Fruit fly (Drosophila melanogaster) whole organism: ENCODE results near the gene CG31343.

Source experiments
- CG8478 ChIP-seq: fragments of >200 bp; optimal IDR thresholded peaks from 2 replicates; lab custom pipeline; 2018; ENCODE audit warnings: inconsistent platforms
- Dll ChIP-seq: fragments of >200 bp; optimal IDR thresholded peaks from 2 replicates; lab custom pipeline; 2017
- pan ChIP-seq: fragments of >200 bp; optimal IDR thresholded peaks from 2 replicates; lab custom pipeline; 2017
- psq ChIP-seq: fragments of >200 bp; optimal IDR thresholded peaks from 2 replicates; lab custom pipeline; 2017

- TF ChIP-seq pan (lab: Kevin White, UChicago) (no peak), psq (no peak), CG8478 (lab: Kevin White, UChicago) (no peak), Dll (lab: Kevin White, UChicago) (no peak)
Measured at dm6 chr3R:21781448-21781847, 36.4 kb downstream of the CG31343 start.
